Worm (Caenorhabditis elegans): ENCODE data around the gene trr-1.
A peak's percentile ranks its signal among the peaks of the same experiment; 100 is the strongest.

The trr-1 gene

DNA sequence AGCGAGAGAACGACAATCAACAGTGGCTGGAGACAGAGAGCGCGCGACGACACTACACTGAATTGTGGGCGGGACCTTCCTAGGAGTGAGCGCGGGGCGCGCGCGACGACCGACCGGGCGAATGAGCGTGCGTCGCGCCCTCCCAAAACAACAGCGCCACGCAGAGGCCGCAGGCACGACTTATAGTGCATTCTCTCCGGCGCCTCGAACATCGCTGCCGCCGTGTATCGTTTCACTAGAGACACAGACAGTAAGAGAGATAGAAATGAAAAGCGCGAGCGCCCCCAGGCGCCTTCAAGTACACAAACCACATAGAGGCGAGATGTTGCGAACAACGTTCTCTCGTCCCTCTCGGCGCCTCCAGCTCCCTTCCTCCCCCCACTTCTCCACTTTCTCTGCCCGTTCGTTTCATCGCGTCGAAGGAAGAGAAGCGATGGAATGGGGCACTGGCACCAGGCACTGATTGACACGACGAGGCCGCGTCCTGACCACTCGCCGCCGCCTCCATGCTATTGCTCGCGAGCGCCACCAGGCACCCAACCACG, 55.8 kb downstream of the trr-1 start:
- no peak for TF ChIP-seq tbx-11 (GFP tag; IDR thresholded peaks at IDR 0.05)
- TF ChIP-seq F13C5.2 (tag; optimal IDR thresholded peaks at IDR 0.05) = no peak
- TF ChIP-seq sea-1 (GFP tag; conservative IDR thresholded peaks at IDR 0.05) = no peak
- no peak for TF ChIP-seq tbx-37 (GFP tag; conservative IDR thresholded peaks at IDR 0.05)
- TF ChIP-seq hmg-4 (GFP tag; optimal IDR thresholded peaks at IDR 0.05) = no peak
- TF ChIP-seq aly-1 (tag; optimal IDR thresholded peaks at IDR 0.05) = no peak
- TF ChIP-seq ceh-13 (GFP tag; optimal IDR thresholded peaks at IDR 0.05) = no peak
- TF ChIP-seq hnd-1 (tag; optimal IDR thresholded peaks at IDR 0.05) = no peak
- TF ChIP-seq scrt-1 (GFP tag; IDR thresholded peaks at IDR 0.05) = no peak
- no peak for TF ChIP-seq ets-7 (tag; optimal IDR thresholded peaks at IDR 0.05)
- no peak for TF ChIP-seq flt-1 (GFP tag; IDR thresholded peaks at IDR 0.05)
- peak; percentile 70 for TF ChIP-seq B0310.2 (tag; optimal IDR thresholded peaks at IDR 0.05)
- TF ChIP-seq ceh-36 (tag; optimal IDR thresholded peaks at IDR 0.05) = no peak
- peak; percentile 9; the same call in 1 of the 2 replicates for TF ChIP-seq pes-1 (GFP tag; IDR thresholded peaks at IDR 0.05)
- no peak for TF ChIP-seq ama-1 (optimal IDR thresholded peaks at IDR 0.05)
- TF ChIP-seq hmbx-1 (tag; optimal IDR thresholded peaks at IDR 0.05) = no peak

DNA sequence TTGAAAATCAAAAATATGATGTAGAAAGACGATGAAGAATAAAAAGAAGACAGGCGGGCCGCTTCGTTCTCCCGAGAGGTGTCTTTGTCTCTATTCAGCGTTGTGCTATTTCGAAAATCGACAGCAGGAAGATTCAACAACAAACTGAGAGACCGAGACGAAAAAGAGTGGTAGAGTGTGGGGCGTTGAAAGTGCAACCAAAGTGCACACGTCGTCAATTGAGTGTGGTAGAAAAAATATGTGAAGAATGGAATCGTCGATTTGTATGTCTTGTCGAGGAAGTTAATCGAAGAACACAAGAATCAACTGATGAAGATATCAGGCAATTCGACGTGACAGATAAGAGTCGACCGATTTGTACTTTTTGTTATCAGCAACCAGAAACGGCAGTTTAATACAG, 56.6 kb downstream of the trr-1 start:
- TF ChIP-seq flt-1 (GFP tag; IDR thresholded peaks at IDR 0.05) = no peak
- TF ChIP-seq tra-4 (tag; optimal IDR thresholded peaks at IDR 0.05) = no peak
- no peak for TF ChIP-seq sea-1 (GFP tag; conservative IDR thresholded peaks at IDR 0.05)
- no peak for TF ChIP-seq hmbx-1 (tag; optimal IDR thresholded peaks at IDR 0.05)
- no peak for TF ChIP-seq scrt-1 (GFP tag; IDR thresholded peaks at IDR 0.05)
- TF ChIP-seq pes-1 (GFP tag; IDR thresholded peaks at IDR 0.05) = peak; percentile 3; the same call in 1 of the 2 replicates
- TF ChIP-seq ets-7 (tag; optimal IDR thresholded peaks at IDR 0.05) = no peak

DNA sequence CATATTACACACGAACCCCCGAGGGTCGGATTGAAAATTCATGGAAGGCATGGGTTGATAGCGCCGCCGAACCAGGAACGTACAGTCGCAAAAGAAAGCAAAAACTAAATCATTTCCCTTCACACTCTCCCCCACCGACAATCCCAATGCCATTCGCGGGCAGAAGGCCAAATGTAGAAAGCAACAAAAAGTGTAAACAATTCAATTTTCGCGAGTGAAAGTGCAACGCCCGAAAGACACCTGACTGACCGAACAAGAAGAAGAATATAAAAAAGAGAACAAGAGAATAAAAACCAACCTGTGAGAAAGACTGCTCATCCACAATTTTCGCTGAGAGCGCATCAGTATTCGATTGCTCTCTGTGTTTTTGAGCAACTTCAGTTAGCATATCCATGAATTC, 58.0 kb downstream of the trr-1 start:
- no peak for TF ChIP-seq flt-1 (GFP tag; IDR thresholded peaks at IDR 0.05)

DNA sequence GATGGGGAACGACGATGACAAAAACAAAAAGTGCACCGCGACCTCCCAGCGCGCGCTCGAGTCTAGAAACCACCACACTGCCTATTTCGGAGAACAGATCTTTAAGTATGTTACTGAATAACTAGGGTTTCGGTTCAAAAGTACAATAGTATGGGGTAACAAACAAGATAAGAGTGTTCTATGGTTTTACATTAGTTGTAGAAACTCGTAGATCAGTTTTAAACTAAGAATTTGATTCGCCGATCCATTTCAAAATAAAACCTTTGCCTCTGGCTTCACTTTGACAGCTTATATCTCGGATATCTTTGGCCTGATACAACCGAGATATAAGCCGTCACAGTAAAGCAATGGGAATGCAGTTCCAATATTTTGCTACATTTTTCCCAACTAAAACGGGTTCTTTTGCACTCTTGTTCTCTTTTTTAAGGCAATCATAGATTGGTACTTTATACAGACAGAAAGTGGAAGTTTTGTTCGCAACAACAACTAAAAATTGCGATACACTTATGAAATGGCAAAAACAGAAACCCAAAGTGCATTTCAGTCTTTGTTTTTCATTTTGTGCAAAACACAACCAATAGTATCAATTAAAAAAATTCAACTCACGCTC, 59.3 kb downstream of the trr-1 start:
- TF ChIP-seq tra-4 (tag; optimal IDR thresholded peaks at IDR 0.05) (no peak), ceh-13 (GFP tag; optimal IDR thresholded peaks at IDR 0.05) (no peak), ceh-36 (tag; optimal IDR thresholded peaks at IDR 0.05) (no peak), B0310.2 (tag; optimal IDR thresholded peaks at IDR 0.05) (no peak), pes-1 (GFP tag; IDR thresholded peaks at IDR 0.05) (no peak), sea-1 (GFP tag; conservative IDR thresholded peaks at IDR 0.05) (no peak), tbx-37 (GFP tag; conservative IDR thresholded peaks at IDR 0.05) (no peak), hnd-1 (tag; optimal IDR thresholded peaks at IDR 0.05) (no peak), F13C5.2 (tag; optimal IDR thresholded peaks at IDR 0.05) (no peak), hmg-4 (GFP tag; optimal IDR thresholded peaks at IDR 0.05) (no peak), ama-1 (optimal IDR thresholded peaks at IDR 0.05) (no peak), scrt-1 (GFP tag; IDR thresholded peaks at IDR 0.05) (no peak), flt-1 (GFP tag; IDR thresholded peaks at IDR 0.05) (no peak), aly-1 (tag; optimal IDR thresholded peaks at IDR 0.05) (no peak)

DNA sequence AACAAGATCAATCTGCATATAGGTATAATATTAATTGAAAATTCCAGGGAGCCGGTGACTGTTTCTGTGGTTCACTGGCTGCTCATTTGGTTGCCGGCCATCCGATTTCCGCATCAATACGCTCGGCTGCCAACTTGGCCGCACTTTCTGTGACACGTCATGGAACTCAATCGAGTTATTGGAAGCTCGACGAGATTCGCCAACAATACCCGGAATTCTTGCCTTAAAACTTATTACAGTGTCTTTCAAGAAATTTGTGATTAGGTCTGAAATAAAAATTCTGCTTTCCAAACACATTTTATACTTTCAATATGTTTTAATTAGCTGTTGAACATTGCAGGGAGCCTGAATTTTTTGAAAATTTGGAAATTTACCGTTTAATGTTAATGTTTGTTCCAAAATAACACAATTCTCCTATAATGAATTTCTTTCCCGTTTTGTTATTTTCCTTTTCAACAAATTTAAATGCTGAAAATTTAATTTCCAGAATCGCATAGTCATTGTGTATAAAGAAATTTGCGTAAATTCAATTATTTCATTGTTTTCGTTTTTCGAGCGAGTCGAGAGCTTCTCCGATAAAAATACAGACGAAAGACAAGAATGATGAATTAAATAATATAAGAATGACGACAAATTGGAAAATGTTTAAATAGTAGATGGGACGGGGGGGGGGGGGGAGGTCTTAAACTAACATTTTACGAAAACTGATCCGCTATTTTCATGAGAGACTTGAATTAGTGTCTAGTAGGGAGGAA, 61.4 kb downstream of the trr-1 start:
- TF ChIP-seq ceh-36 (tag; optimal IDR thresholded peaks at IDR 0.05) (peak; percentile 9), sea-1 (GFP tag; conservative IDR thresholded peaks at IDR 0.05) (no peak), ama-1 (optimal IDR thresholded peaks at IDR 0.05) (no peak)

DNA sequence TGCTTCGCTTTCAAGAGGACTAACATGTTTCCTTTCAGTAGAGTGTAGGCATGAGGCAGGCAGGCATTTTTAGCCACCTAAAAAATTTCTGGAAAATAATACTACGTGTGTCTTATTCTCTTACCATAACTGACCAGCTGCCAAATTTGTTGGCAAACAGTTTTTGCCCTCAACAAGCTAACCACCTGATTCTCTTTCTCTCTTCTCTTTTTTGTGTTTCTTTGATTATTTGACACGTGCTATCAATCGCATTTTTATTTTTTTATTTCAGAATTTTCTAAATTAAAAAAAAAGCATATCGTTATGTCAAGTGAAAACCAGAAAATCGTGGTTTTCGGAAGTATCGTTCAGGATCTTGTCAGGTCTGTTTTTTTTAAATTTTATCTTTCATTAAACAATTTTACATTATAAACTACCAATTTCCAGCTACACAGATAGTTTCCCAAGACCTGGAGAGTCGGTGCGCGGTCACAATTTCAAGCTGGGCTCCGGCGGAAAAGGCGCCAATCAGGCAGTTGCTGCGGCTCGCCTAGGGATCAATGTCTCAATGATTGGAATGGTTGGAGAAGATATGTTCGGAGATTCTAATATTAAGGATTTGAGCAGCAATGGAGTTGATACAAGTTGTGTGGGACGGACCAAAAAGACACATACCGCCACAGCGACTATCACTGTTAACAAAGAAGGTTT, 63.5 kb downstream of the trr-1 start, which contains the start of gene F07A11.5:
TSS of gene F07A11.5 (plus strand) at position 267 of the 690 bp plus-strand sequence.
- TF ChIP-seq ama-1 (optimal IDR thresholded peaks at IDR 0.05) (no peak), ceh-13 (GFP tag; optimal IDR thresholded peaks at IDR 0.05) (no peak), sea-1 (GFP tag; conservative IDR thresholded peaks at IDR 0.05) (no peak), pes-1 (GFP tag; IDR thresholded peaks at IDR 0.05) (no peak), tbx-37 (GFP tag; conservative IDR thresholded peaks at IDR 0.05) (no peak), tra-4 (tag; optimal IDR thresholded peaks at IDR 0.05) (no peak), scrt-1 (GFP tag; IDR thresholded peaks at IDR 0.05) (no peak)

All from whole organism, early embryonic.